Fruit fly (Drosophila melanogaster) whole organism, embryonic: Measurements from ENCODE around the gene CG13949.
A peak's percentile ranks its signal among the peaks of the same experiment; 100 is the strongest.

Source experiments
- BtbVII ChIP-seq: fragments of 200-800 bp; sonication (Bioruptor generic); optimal IDR thresholded peaks from 3 replicates; lab custom pipeline; 2017; ENCODE audit warnings: missing biosample characterization, mild to moderate bottlenecking, missing genetic modification characterization
- CG10147 ChIP-seq: fragments of 200-800 bp; sonication (Bioruptor generic); optimal IDR thresholded peaks from 2 replicates; lab custom pipeline; 2019; ENCODE audit warnings: missing biosample characterization, mild to moderate bottlenecking, missing genetic modification characterization, moderate library complexity
- CG11398 ChIP-seq: fragments of 200-800 bp; sonication (Bioruptor generic); optimal IDR thresholded peaks from 2 replicates; lab custom pipeline; 2016; ENCODE audit warnings: missing biosample characterization, missing genetic modification characterization
- CG1233 ChIP-seq: fragments of 200-800 bp; sonication (Bioruptor generic); optimal IDR thresholded peaks from 4 replicates; lab custom pipeline; 2018; ENCODE audit warnings: missing biosample characterization, mild to moderate bottlenecking, missing genetic modification characterization
- CG12391 ChIP-seq: fragments of 200-800 bp; sonication (Bioruptor generic); optimal IDR thresholded peaks from 3 replicates; lab custom pipeline; 2018; ENCODE audit warnings: missing biosample characterization, mild to moderate bottlenecking, missing genetic modification characterization, moderate library complexity
- CG12942 ChIP-seq: fragments of 200-800 bp; sonication (Bioruptor generic); optimal IDR thresholded peaks from 3 replicates; lab custom pipeline; 2016; ENCODE audit warnings: missing biosample characterization, missing genetic modification characterization
- CG14860 ChIP-seq: fragments of 200-800 bp; sonication (Bioruptor generic); IDR thresholded peaks from 3 replicates; pipeline ENCODE4 v1.3.6; 2022; ENCODE audit warnings: missing biosample characterization, missing genetic modification characterization; ENCODE audit not compliant: partially characterized antibody
- CG17186 ChIP-seq: fragments of 200-800 bp; sonication (Bioruptor generic); optimal IDR thresholded peaks from 3 replicates; lab custom pipeline; 2017; ENCODE audit warnings: missing biosample characterization, missing genetic modification reagents, missing genetic modification characterization
- CG17328 ChIP-seq: fragments of 200-800 bp; sonication (Bioruptor generic); IDR thresholded peaks from 2 replicates; pipeline ENCODE4 v1.3.6; 2022; ENCODE audit warnings: missing biosample characterization, missing genetic modification characterization
- CG17802 ChIP-seq: fragments of 200-800 bp; sonication (Bioruptor generic); optimal IDR thresholded peaks from 2 replicates; lab custom pipeline; 2018; ENCODE audit warnings: missing biosample characterization, mild to moderate bottlenecking, missing genetic modification characterization, moderate library complexity
- CG1792 ChIP-seq: fragments of 200-800 bp; sonication (Bioruptor generic); optimal IDR thresholded peaks from 2 replicates; lab custom pipeline; 2016; ENCODE audit warnings: missing biosample characterization, missing genetic modification characterization
- CG18011 ChIP-seq: fragments of 200-800 bp; sonication (Bioruptor generic); optimal IDR thresholded peaks from 2 replicates; lab custom pipeline; 2017; ENCODE audit warnings: missing biosample characterization, missing genetic modification characterization, mild to moderate bottlenecking, moderate library complexity, missing genotype
- CG2116 ChIP-seq: fragments of 200-800 bp; sonication (Bioruptor generic); optimal IDR thresholded peaks from 3 replicates; lab custom pipeline; 2018; ENCODE audit warnings: missing biosample characterization, mild to moderate bottlenecking, missing genetic modification characterization
- CG2875 ChIP-seq: fragments of 200-800 bp; sonication (Bioruptor generic); optimal IDR thresholded peaks from 2 replicates; lab custom pipeline; 2017; ENCODE audit warnings: missing biosample characterization, mild to moderate bottlenecking, missing genetic modification characterization, missing genetic modification reagents
- CG32767 ChIP-seq: fragments of 200-800 bp; sonication (Bioruptor generic); IDR thresholded peaks from 2 replicates; pipeline ENCODE4 v1.3.6; 2022; ENCODE audit warnings: missing biosample characterization, missing genetic modification characterization
- CG33213 ChIP-seq: fragments of 200-800 bp; sonication (Bioruptor generic); optimal IDR thresholded peaks from 3 replicates; lab custom pipeline; 2016; ENCODE audit warnings: missing biosample characterization, missing genetic modification characterization
- CG4282 ChIP-seq: fragments of 200-800 bp; sonication (Bioruptor generic); optimal IDR thresholded peaks from 2 replicates; lab custom pipeline; 2016; ENCODE audit warnings: missing biosample characterization, missing genetic modification characterization
- CG7357 ChIP-seq: fragments of 200-800 bp; sonication (Bioruptor generic); IDR thresholded peaks from 3 replicates; pipeline ENCODE4 v1.3.6; 2022; ENCODE audit warnings: missing biosample characterization, missing genetic modification characterization
- CG7928 ChIP-seq: fragments of 200-800 bp; sonication (Bioruptor generic); optimal IDR thresholded peaks from 2 replicates; lab custom pipeline; 2017; ENCODE audit warnings: missing biosample characterization, mild to moderate bottlenecking, missing genetic modification characterization
- CG8944 ChIP-seq: fragments of 200-800 bp; sonication (Bioruptor generic); optimal IDR thresholded peaks from 3 replicates; lab custom pipeline; 2016; ENCODE audit warnings: missing biosample characterization, missing genetic modification characterization
- CG9817 ChIP-seq: fragments of 200-800 bp; sonication (Bioruptor generic); optimal IDR thresholded peaks from 2 replicates; lab custom pipeline; 2018; ENCODE audit warnings: missing biosample characterization, mild to moderate bottlenecking, missing genetic modification characterization, moderate library complexity
- CrebB ChIP-seq: fragments of 200-800 bp; sonication (Bioruptor generic); optimal IDR thresholded peaks from 3 replicates; lab custom pipeline; 2018; ENCODE audit warnings: missing biosample characterization, mild to moderate bottlenecking, missing genetic modification characterization
- Dip2 ChIP-seq: fragments of 200-800 bp; sonication (Bioruptor generic); IDR thresholded peaks from 2 replicates; pipeline ENCODE4 v1.3.6; 2022; ENCODE audit warnings: missing biosample characterization, missing genetic modification characterization
- Doc3 ChIP-seq: fragments of 200-800 bp; sonication (Bioruptor generic); IDR thresholded peaks from 3 replicates; pipeline ENCODE4 v1.3.6; 2022; ENCODE audit warnings: missing biosample characterization, missing genetic modification characterization; ENCODE audit not compliant: partially characterized antibody
- Drgx ChIP-seq: fragments of 200-800 bp; sonication (Bioruptor generic); IDR thresholded peaks from 2 replicates; pipeline ENCODE4 v1.3.6; 2022; ENCODE audit warnings: missing biosample characterization, missing genetic modification characterization
- Gug ChIP-seq: fragments of 200-800 bp; sonication (Bioruptor generic); IDR thresholded peaks from 4 replicates; pipeline ENCODE4 v1.3.6; 2022; ENCODE audit warnings: missing biosample characterization, missing genetic modification characterization
- HLH4C ChIP-seq: fragments of 200-800 bp; sonication (Bioruptor generic); IDR thresholded peaks from 3 replicates; pipeline ENCODE4 v1.3.6; 2022; ENCODE audit warnings: missing biosample characterization, missing genetic modification characterization; ENCODE audit not compliant: partially characterized antibody
- Hr39 ChIP-seq: fragments of >200 bp; optimal IDR thresholded peaks from 2 replicates; lab custom pipeline; 2017
- Hr78 ChIP-seq, 2 experiments: fragments of 200-800 bp in 1 of 2; fragments of >200 bp in 1 of 2; sonication (Bioruptor generic) in 1 of 2; optimal IDR thresholded peaks; 2 replicates each; lab custom pipeline; 2017 to 2019; ENCODE audit warnings: missing biosample characterization in 2 of 2, missing genetic modification characterization in 2 of 2, mild to moderate bottlenecking in 1 of 2, moderate library complexity in 1 of 2
- Lim3 ChIP-seq: fragments of 200-800 bp; sonication (Bioruptor generic); IDR thresholded peaks from 2 replicates; pipeline ENCODE4 v1.3.6; 2022; ENCODE audit warnings: missing biosample characterization, missing genetic modification characterization
- Max ChIP-seq: fragments of 200-800 bp; sonication (Bioruptor generic); optimal IDR thresholded peaks from 2 replicates; lab custom pipeline; 2016; ENCODE audit warnings: missing biosample characterization, mild to moderate bottlenecking, missing genetic modification characterization
- Mrtf ChIP-seq: fragments of 200-800 bp; sonication (Bioruptor generic); IDR thresholded peaks from 3 replicates; pipeline ENCODE4 v1.3.6; 2022; ENCODE audit warnings: missing biosample characterization, missing genetic modification characterization
- Nf-YA ChIP-seq: fragments of 200-800 bp; sonication (Bioruptor generic); IDR thresholded peaks from 2 replicates; pipeline ENCODE4 v1.3.6; 2022; ENCODE audit warnings: missing biosample characterization, missing genetic modification characterization
- Optix ChIP-seq: fragments of 200-800 bp; sonication (Bioruptor generic); IDR thresholded peaks from 3 replicates; pipeline ENCODE4 v1.3.6; 2022; ENCODE audit warnings: missing biosample characterization, missing genetic modification characterization
- Scr ChIP-seq: fragments of 200-800 bp; sonication (Bioruptor generic); IDR thresholded peaks from 2 replicates; pipeline ENCODE4 v1.3.6; 2022; ENCODE audit warnings: missing biosample characterization, missing genetic modification characterization; ENCODE audit not compliant: partially characterized antibody
- ab ChIP-seq: fragments of 200-800 bp; sonication (Bioruptor generic); optimal IDR thresholded peaks from 2 replicates; lab custom pipeline; 2016; ENCODE audit warnings: missing biosample characterization, missing genetic modification characterization
- amos ChIP-seq: fragments of 200-800 bp; sonication (Bioruptor generic); IDR thresholded peaks from 2 replicates; pipeline ENCODE4 v1.3.6; 2022; ENCODE audit warnings: missing biosample characterization, missing genetic modification characterization; ENCODE audit not compliant: partially characterized antibody
- bbx ChIP-seq: fragments of 200-800 bp; sonication (Bioruptor generic); IDR thresholded peaks from 2 replicates; pipeline ENCODE4 v1.3.6; 2022; ENCODE audit warnings: missing biosample characterization, missing genetic modification characterization; ENCODE audit not compliant: partially characterized antibody
- dimm ChIP-seq: fragments of 200-800 bp; sonication (Bioruptor generic); IDR thresholded peaks from 2 replicates; pipeline ENCODE4 v1.3.6; 2022; ENCODE audit warnings: missing biosample characterization, missing genetic modification characterization
- dm ChIP-seq: fragments of 200-800 bp; sonication (Bioruptor generic); optimal IDR thresholded peaks from 3 replicates; lab custom pipeline; 2016; ENCODE audit warnings: missing biosample characterization, missing genetic modification characterization
- dmrt99B ChIP-seq: fragments of 200-800 bp; sonication (Bioruptor generic); optimal IDR thresholded peaks from 2 replicates; lab custom pipeline; 2018; ENCODE audit warnings: missing biosample characterization, mild to moderate bottlenecking, missing genetic modification characterization, moderate library complexity
- her ChIP-seq: fragments of 200-800 bp; sonication (Bioruptor generic); optimal IDR thresholded peaks from 2 replicates; lab custom pipeline; 2016; ENCODE audit warnings: missing biosample characterization, missing genetic modification characterization
- ind ChIP-seq: fragments of 200-800 bp; sonication (Bioruptor generic); optimal IDR thresholded peaks from 3 replicates; lab custom pipeline; 2016; ENCODE audit warnings: missing biosample characterization, missing genetic modification characterization
- jigr1 ChIP-seq: fragments of 200-800 bp; sonication (Bioruptor generic); IDR thresholded peaks from 3 replicates; pipeline ENCODE4 v1.3.6; 2022; ENCODE audit warnings: missing biosample characterization, missing genetic modification characterization
- onecut ChIP-seq: fragments of 200-800 bp; sonication (Bioruptor generic); IDR thresholded peaks from 2 replicates; pipeline ENCODE4 v1.3.6; 2022; ENCODE audit warnings: missing biosample characterization, missing genetic modification characterization
- peb ChIP-seq: fragments of 200-800 bp; sonication (Bioruptor generic); IDR thresholded peaks from 2 replicates; pipeline ENCODE4 v1.3.6; 2022; ENCODE audit warnings: missing biosample characterization, missing genetic modification characterization
- so ChIP-seq: fragments of 200-800 bp; sonication (Bioruptor generic); IDR thresholded peaks from 3 replicates; pipeline ENCODE4 v1.3.6; 2022; ENCODE audit warnings: missing biosample characterization, missing genetic modification characterization
- stc ChIP-seq: fragments of 200-800 bp; sonication (Bioruptor generic); IDR thresholded peaks from 2 replicates; pipeline ENCODE4 v1.3.6; 2022; ENCODE audit warnings: missing biosample characterization, missing genetic modification characterization
- unpg ChIP-seq: fragments of 200-800 bp; sonication (Bioruptor generic); optimal IDR thresholded peaks from 3 replicates; lab custom pipeline; 2018; ENCODE audit warnings: missing biosample characterization, mild to moderate bottlenecking, missing genetic modification characterization, moderate library complexity

The CG13949 gene

dm6 chr2L:856690-857488 is 1.8 kb downstream of the CG13949 start (continued):
- peak; percentile 41 for TF ChIP-seq CrebB (tag; lab: Kevin White, UChicago)
- TF ChIP-seq CG10147 (GFP tag; lab: Kevin White, UChicago), result peak; percentile 29
- TF ChIP-seq CG17802 (tag; lab: Kevin White, UChicago), result peak; percentile 37
- TF ChIP-seq CG4282 (GFP tag; lab: Kevin White, UChicago), result no peak
- peak; percentile 49 for TF ChIP-seq Drgx (GFP tag; lab: Robert Waterston, UW)
- peak; percentile 88 for TF ChIP-seq dmrt99B (tag; lab: Kevin White, UChicago)
- TF ChIP-seq Nf-YA, result peak; percentile 81
- TF ChIP-seq her (GFP tag; lab: Kevin White, UChicago), result peak; percentile 53
- TF ChIP-seq Mrtf, result peak; percentile 71
- peak; percentile 65 for TF ChIP-seq Max
- TF ChIP-seq CG9817 (tag; lab: Kevin White, UChicago), result peak; percentile 23
- no peak for TF ChIP-seq HLH4C (GFP tag; lab: Robert Waterston, UW)
- TF ChIP-seq CG7928 (GFP tag; lab: Kevin White, UChicago), result no peak
- TF ChIP-seq dimm (GFP tag; lab: Robert Waterston, UW), result peak; percentile 56
- no peak for TF ChIP-seq Scr (GFP tag; lab: Robert Waterston, UW)
- peak; percentile 69 for TF ChIP-seq onecut
- TF ChIP-seq Hr39 (lab: Kevin White, UChicago), result no peak
- TF ChIP-seq ab (GFP tag; lab: Kevin White, UChicago), result peak; percentile 40
- no peak for TF ChIP-seq CG14860 (GFP tag; lab: Robert Waterston, UW)
- peak; percentile 72 for TF ChIP-seq CG32767 (GFP tag; lab: Robert Waterston, UW)
- TF ChIP-seq CG33213 (GFP tag; lab: Kevin White, UChicago), result peak; percentile 53
- peak; percentile 77 for TF ChIP-seq CG12391 (tag; lab: Kevin White, UChicago)
- TF ChIP-seq Hr78 (GFP tag; optimal IDR thresholded peaks at IDR 0.05; lab: Kevin White, UChicago), result peak in 1 of 2 experiments; percentile 99
- peak; percentile 49 for TF ChIP-seq CG11398 (GFP tag; lab: Kevin White, UChicago)
- no peak for TF ChIP-seq Dip2 (GFP tag; lab: Robert Waterston, UW)
- TF ChIP-seq CG7357 (GFP tag; lab: Robert Waterston, UW), result peak; percentile 42; the same call in 1 of the 3 replicates
- TF ChIP-seq bbx (GFP tag; lab: Robert Waterston, UW), result no peak
- TF ChIP-seq CG2116 (GFP tag; lab: Kevin White, UChicago), result no peak
- peak; percentile 36; the same call in 1 of the 2 replicates for TF ChIP-seq Lim3
- TF ChIP-seq amos, result no peak
- peak; percentile 83 for TF ChIP-seq CG2875 (GFP tag; lab: Kevin White, UChicago)
- peak; percentile 83 for TF ChIP-seq peb
- peak; percentile 63 for TF ChIP-seq CG8944 (GFP tag; lab: Kevin White, UChicago)
- peak; percentile 87 for TF ChIP-seq Optix (GFP tag; lab: Robert Waterston, UW)
- peak; percentile 80 for TF ChIP-seq ind (GFP tag; lab: Kevin White, UChicago)
- TF ChIP-seq jigr1, result peak; percentile 81; the same call in 2 of the 3 replicates
- peak; percentile 85 for TF ChIP-seq Gug (GFP tag; lab: Robert Waterston, UW)
- peak; percentile 58 for TF ChIP-seq CG1792
- TF ChIP-seq CG17328 (GFP tag; lab: Robert Waterston, UW), result peak; percentile 88
- peak; percentile 10 for TF ChIP-seq BtbVII (GFP tag; lab: Kevin White, UChicago)
- no peak for TF ChIP-seq Doc3
- peak; percentile 80 for TF ChIP-seq unpg (GFP tag; lab: Kevin White, UChicago)
- peak; percentile 47 for TF ChIP-seq CG12942
- peak; percentile 35 for TF ChIP-seq dm (GFP tag; lab: Kevin White, UChicago)
- TF ChIP-seq stc, result peak; percentile 89
- peak; percentile 60 for TF ChIP-seq CG1233 (GFP tag; lab: Kevin White, UChicago)
- TF ChIP-seq CG17186, result peak; percentile 63
- peak; percentile 83 for TF ChIP-seq so (GFP tag; lab: Robert Waterston, UW)
- TF ChIP-seq CG18011, result no peak
